Fruit fly (Drosophila melanogaster) S2 (cell line): ENCODE data around the gene Ugt316A1.

Experiments used
- CG8478 ChIP-seq: fragments of >200 bp; optimal IDR thresholded peaks from 2 replicates; lab custom pipeline; 2018
- CTCF ChIP-seq, 2 experiments: fragments of >200 bp; optimal IDR thresholded peaks; 2 replicates each; lab custom pipeline; 2018

dm6 chr3L:19019308-19019749, 43.3 kb downstream of the Ugt316A1 start:
- TF ChIP-seq CTCF (optimal IDR thresholded peaks at IDR 0.05; lab: Kevin White, UChicago) (no peak), CG8478 (no peak)
